ENCODE assay signal across 1 fruit fly cellular context in genomic region chr2L:285596-286023, dm6.
TF ChIP-seq lines count a peak whose summit lies in the region.

No protein-coding gene starts in this region.

TF ChIP-seq in whole organism, embryonic, 481 proteins besides CTCF, POLR2A, EP300 and RAD21 (continued from another document and continues in another):
- TF ChIP-seq Hand (GFP tag; optimal IDR thresholded peaks at IDR 0.05; lab: Kevin White, UChicago) (peak; percentile 27), tx (GFP tag; optimal IDR thresholded peaks at IDR 0.05; lab: Kevin White, UChicago) (peak; percentile 31), CG8478 (optimal IDR thresholded peaks at IDR 0.05; lab: Kevin White, UChicago) (no peak), HLH4C (GFP tag; IDR thresholded peaks at IDR 0.05; lab: Robert Waterston, UW; ENCODE audit: partially characterized antibody) (no peak), sr (GFP tag; IDR thresholded peaks at IDR 0.05; lab: Robert Waterston, UW) (peak; percentile 31; the same call in 1 of the 3 replicates), CG2129 (GFP tag; IDR thresholded peaks at IDR 0.05; lab: Robert Waterston, UW; ENCODE audit: partially characterized antibody) (no peak), CG43689 (GFP tag; IDR thresholded peaks at IDR 0.05; lab: Robert Waterston, UW) (no peak), pnt (GFP tag; optimal IDR thresholded peaks at IDR 0.05; lab: Kevin White, UChicago) (peak; percentile 1), GATAe (GFP tag; conservative IDR thresholded peaks at IDR 0.05; lab: Robert Waterston, UW) (no peak), z (GFP tag; IDR thresholded peaks at IDR 0.05; lab: Robert Waterston, UW) (0 out of 3 replicates have a peak, but pooled peaks have one; percentile 24), CG17568 (GFP tag; optimal IDR thresholded peaks at IDR 0.05; lab: Kevin White, UChicago) (peak; percentile 16), gfzf (GFP tag; optimal IDR thresholded peaks at IDR 0.05; lab: Kevin White, UChicago) (peak; percentile 85), CG9727 (GFP tag; optimal IDR thresholded peaks at IDR 0.05; lab: Kevin White, UChicago) (peak; percentile 53), Spps (tag; optimal IDR thresholded peaks at IDR 0.05; lab: Kevin White, UChicago) (peak; percentile 38), her (GFP tag; optimal IDR thresholded peaks at IDR 0.05; lab: Kevin White, UChicago) (peak; percentile 47), D19A (tag; optimal IDR thresholded peaks at IDR 0.05; lab: Kevin White, UChicago) (peak; percentile 62), nom (GFP tag; optimal IDR thresholded peaks at IDR 0.05; lab: Kevin White, UChicago) (peak; percentile 28), HHEX (GFP tag; optimal IDR thresholded peaks at IDR 0.05; lab: Kevin White, UChicago) (peak; percentile 55), CG9817 (tag; optimal IDR thresholded peaks at IDR 0.05; lab: Kevin White, UChicago) (peak; percentile 48), Nf-YC (tag; optimal IDR thresholded peaks at IDR 0.05; lab: Kevin White, UChicago) (peak; percentile 53), CG8089 (GFP tag; optimal IDR thresholded peaks at IDR 0.05; lab: Kevin White, UChicago) (peak; percentile 27), CG6254 (GFP tag; optimal IDR thresholded peaks at IDR 0.05; lab: Kevin White, UChicago) (peak; percentile 28), wek (GFP tag; optimal IDR thresholded peaks at IDR 0.05; lab: Kevin White, UChicago) (no peak), chinmo (GFP tag; IDR thresholded peaks at IDR 0.05; lab: Robert Waterston, UW; ENCODE audit: partially characterized antibody) (peak; percentile 5; the same call in 1 of the 4 replicates), nerfin-1 (tag; optimal IDR thresholded peaks at IDR 0.05; lab: Kevin White, UChicago) (peak; percentile 22), Lhr (GFP tag; optimal IDR thresholded peaks at IDR 0.05; lab: Kevin White, UChicago) (peak; percentile 50), eyg (GFP tag; optimal IDR thresholded peaks at IDR 0.05; lab: Kevin White, UChicago) (peak; percentile 7), usp (GFP tag; optimal IDR thresholded peaks at IDR 0.05; lab: Kevin White, UChicago) (no peak), CG15514 (GFP tag; optimal IDR thresholded peaks at IDR 0.05; lab: Kevin White, UChicago) (peak; percentile 97), Hr39 (optimal IDR thresholded peaks at IDR 0.05; lab: Kevin White, UChicago) (no peak), Stat92E (GFP tag; optimal IDR thresholded peaks at IDR 0.05; lab: Kevin White, UChicago) (peak in 1 of 3 experiments; percentile 56), bab2 (GFP tag; optimal IDR thresholded peaks at IDR 0.05; lab: Kevin White, UChicago) (peak; percentile 36), ewg (GFP tag; optimal IDR thresholded peaks at IDR 0.05; lab: Kevin White, UChicago) (peak; percentile 19), lmd (GFP tag; IDR thresholded peaks at IDR 0.05; lab: Robert Waterston, UW) (peak; percentile 9; the same call in 1 of the 2 replicates), kay (GFP tag; optimal IDR thresholded peaks at IDR 0.05; lab: Kevin White, UChicago) (no peak), CG10565 (GFP tag; optimal IDR thresholded peaks at IDR 0.05; lab: Kevin White, UChicago) (no peak), CG34422 (GFP tag; IDR thresholded peaks at IDR 0.05; lab: Robert Waterston, UW) (peak; percentile 58; the same call in 1 of the 3 replicates), amos (GFP tag; IDR thresholded peaks at IDR 0.05; lab: Robert Waterston, UW; ENCODE audit: partially characterized antibody) (peak; percentile 37; the same call in 1 of the 2 replicates), Sox102F (GFP tag; optimal IDR thresholded peaks at IDR 0.05; lab: Kevin White, UChicago) (peak; percentile 46), CG12659 (GFP tag; optimal IDR thresholded peaks at IDR 0.05; lab: Kevin White, UChicago) (peak; percentile 80), toy (GFP tag; IDR thresholded peaks at IDR 0.05; lab: Robert Waterston, UW) (no peak), Mes4 (GFP tag; optimal IDR thresholded peaks at IDR 0.05; lab: Kevin White, UChicago) (no peak), Mrtf (GFP tag; IDR thresholded peaks at IDR 0.05; lab: Robert Waterston, UW) (no peak), maf-S (GFP tag; optimal IDR thresholded peaks at IDR 0.05; lab: Kevin White, UChicago) (peak; percentile 33), slp2 (GFP tag; optimal IDR thresholded peaks at IDR 0.05; lab: Kevin White, UChicago) (no peak), CG16813 (GFP tag; IDR thresholded peaks at IDR 0.05; lab: Robert Waterston, UW; ENCODE audit: partially characterized antibody) (no peak), sna (GFP tag; IDR thresholded peaks at IDR 0.05; lab: Robert Waterston, UW; ENCODE audit: partially characterized antibody) (no peak; the same call in 1 of the 2 replicates), Hsf (GFP tag; optimal IDR thresholded peaks at IDR 0.05; lab: Kevin White, UChicago) (peak; percentile 28), Kr (GFP tag; optimal IDR thresholded peaks at IDR 0.05; lab: Kevin White, UChicago) (no peak), CG14014 (GFP tag; IDR thresholded peaks at IDR 0.05; lab: Robert Waterston, UW) (peak; percentile 21; the same call in 1 of the 2 replicates), CG10147 (GFP tag; optimal IDR thresholded peaks at IDR 0.05; lab: Kevin White, UChicago) (peak; percentile 53), jing (GFP tag; optimal IDR thresholded peaks at IDR 0.05; lab: Kevin White, UChicago) (no peak), CG15479 (GFP tag; optimal IDR thresholded peaks at IDR 0.05; lab: Kevin White, UChicago) (no peak), Atf3 (GFP tag; optimal IDR thresholded peaks at IDR 0.05; lab: Kevin White, UChicago) (no peak), CG3838 (GFP tag; optimal IDR thresholded peaks at IDR 0.05; lab: Kevin White, UChicago) (no peak), gce (GFP tag; IDR thresholded peaks at IDR 0.05; lab: Robert Waterston, UW) (no peak), pho (GFP tag; optimal IDR thresholded peaks at IDR 0.05; lab: Kevin White, UChicago) (peak; percentile 22), vnd (GFP tag; IDR thresholded peaks at IDR 0.05; lab: Robert Waterston, UW; ENCODE audit: partially characterized antibody) (no peak), Drgx (GFP tag; IDR thresholded peaks at IDR 0.05; lab: Robert Waterston, UW) (0 out of 2 replicates have a peak, but pooled peaks have one; percentile 25), Dll (GFP tag; IDR thresholded peaks at IDR 0.05; lab: Robert Waterston, UW; ENCODE audit: partially characterized antibody) (no peak), en (GFP tag; optimal IDR thresholded peaks at IDR 0.05; lab: Kevin White, UChicago) (no peak), CG2712 (tag; optimal IDR thresholded peaks at IDR 0.05; lab: Kevin White, UChicago) (peak; percentile 45), stwl (tag; optimal IDR thresholded peaks at IDR 0.05; lab: Kevin White, UChicago) (peak; percentile 77), dimm (GFP tag; IDR thresholded peaks at IDR 0.05; lab: Robert Waterston, UW) (no peak), Chrac-16 (GFP tag; optimal IDR thresholded peaks at IDR 0.05; lab: Kevin White, UChicago) (peak; percentile 19), Rfx (GFP tag; IDR thresholded peaks at IDR 0.05; lab: Robert Waterston, UW) (peak; percentile 75), vvl (GFP tag; IDR thresholded peaks at IDR 0.05; lab: Robert Waterston, UW) (peak; percentile 75), CG34224 (GFP tag; IDR thresholded peaks at IDR 0.05; lab: Robert Waterston, UW; ENCODE audit: partially characterized antibody) (peak; percentile 26; the same call in 1 of the 3 replicates), ara (GFP tag; IDR thresholded peaks at IDR 0.05; lab: Robert Waterston, UW) (no peak), CG11695 (GFP tag; IDR thresholded peaks at IDR 0.05; lab: Robert Waterston, UW) (no peak), Myb (GFP tag; optimal IDR thresholded peaks at IDR 0.05; lab: Kevin White, UChicago) (peak; percentile 50), CG17328 (GFP tag; IDR thresholded peaks at IDR 0.05; lab: Robert Waterston, UW) (0 out of 2 replicates have a peak, but pooled peaks have one; percentile 35), ssp (GFP tag; IDR thresholded peaks at IDR 0.05; lab: Robert Waterston, UW) (peak; percentile 36; the same call in 1 of the 2 replicates), Bteb2 (GFP tag; optimal IDR thresholded peaks at IDR 0.05; lab: Kevin White, UChicago) (peak; percentile 48), CG13296 (GFP tag; optimal IDR thresholded peaks at IDR 0.05; lab: Kevin White, UChicago) (peak; percentile 54), mld (GFP tag; IDR thresholded peaks at IDR 0.05; lab: Robert Waterston, UW; ENCODE audit: partially characterized antibody) (no peak), CG3065 (GFP tag; optimal IDR thresholded peaks at IDR 0.05; lab: Kevin White, UChicago) (peak; percentile 60), chif (GFP tag; optimal IDR thresholded peaks at IDR 0.05; lab: Kevin White, UChicago) (peak; percentile 21 to 25), ftz-f1 (GFP tag; optimal IDR thresholded peaks at IDR 0.05; lab: Kevin White, UChicago) (peak; percentile 64), CG4854 (GFP tag; optimal IDR thresholded peaks at IDR 0.05; lab: Kevin White, UChicago) (no peak), wor (GFP tag; IDR thresholded peaks at IDR 0.05; lab: Robert Waterston, UW) (no peak), fu2 (GFP tag; optimal IDR thresholded peaks at IDR 0.05; lab: Kevin White, UChicago) (peak; percentile 21), Xrp1 (GFP tag; IDR thresholded peaks at IDR 0.05; lab: Robert Waterston, UW) (peak; percentile 56; the same call in 1 of the 2 replicates), Med (GFP tag; lab: Kevin White, UChicago) (peak; percentile 94), chn (GFP tag; optimal IDR thresholded peaks at IDR 0.05; lab: Kevin White, UChicago) (peak; percentile 81), CG15073 (GFP tag; optimal IDR thresholded peaks at IDR 0.05; lab: Kevin White, UChicago) (no peak), HLHmδ (GFP tag; optimal IDR thresholded peaks at IDR 0.05; lab: Kevin White, UChicago) (peak; percentile 92), CG9876 (GFP tag; optimal IDR thresholded peaks at IDR 0.05; lab: Kevin White, UChicago) (no peak), grau (tag; optimal IDR thresholded peaks at IDR 0.05; lab: Kevin White, UChicago) (peak; percentile 68), CG2678 (tag; optimal IDR thresholded peaks at IDR 0.05; lab: Kevin White, UChicago) (peak; percentile 69), CG17829 (tag; optimal IDR thresholded peaks at IDR 0.05; lab: Kevin White, UChicago) (peak; percentile 63), psq (GFP tag; optimal IDR thresholded peaks at IDR 0.05; lab: Kevin White, UChicago) (no peak), lab (GFP tag; optimal IDR thresholded peaks at IDR 0.05; lab: Kevin White, UChicago) (no peak), Atf-2 (GFP tag; optimal IDR thresholded peaks at IDR 0.05; lab: Kevin White, UChicago) (peak; percentile 8), trem (tag; optimal IDR thresholded peaks at IDR 0.05; lab: Kevin White, UChicago) (peak; percentile 65), BtbVII (GFP tag; optimal IDR thresholded peaks at IDR 0.05; lab: Kevin White, UChicago) (peak; percentile 1), C15 (GFP tag; IDR thresholded peaks at IDR 0.05; lab: Robert Waterston, UW) (no peak), shn (GFP tag; optimal IDR thresholded peaks at IDR 0.05; lab: Kevin White, UChicago) (peak; percentile 50), Gug (GFP tag; IDR thresholded peaks at IDR 0.05; lab: Robert Waterston, UW) (no peak), Nf-YB (GFP tag; optimal IDR thresholded peaks at IDR 0.05; lab: Kevin White, UChicago) (peak; percentile 44), zfh1 (GFP tag; IDR thresholded peaks at IDR 0.05; lab: Robert Waterston, UW) (peak; percentile 60; the same call in 2 of the 3 replicates), ase (GFP tag; IDR thresholded peaks at IDR 0.05; lab: Robert Waterston, UW) (no peak), bsh (GFP tag; optimal IDR thresholded peaks at IDR 0.05; lab: Kevin White, UChicago) (peak in 1 of 2 experiments; percentile 60), lbe (GFP tag; optimal IDR thresholded peaks at IDR 0.05; lab: Kevin White, UChicago) (no peak), tap (tag; optimal IDR thresholded peaks at IDR 0.05; lab: Kevin White, UChicago) (peak; percentile 54), CG8290 (GFP tag; optimal IDR thresholded peaks at IDR 0.05; lab: Kevin White, UChicago) (peak; percentile 59), CG8290 (tag; optimal IDR thresholded peaks at IDR 0.05; lab: Kevin White, UChicago) (peak; percentile 8 to 88), Bdp1 (GFP tag; optimal IDR thresholded peaks at IDR 0.05; lab: Kevin White, UChicago) (peak; percentile 38), crc (GFP tag; optimal IDR thresholded peaks at IDR 0.05; lab: Kevin White, UChicago) (no peak), Sin3A (optimal IDR thresholded peaks at IDR 0.05; lab: Kevin White, UChicago) (no peak), Side (GFP tag; optimal IDR thresholded peaks at IDR 0.05; lab: Kevin White, UChicago) (peak; percentile 26), stc (GFP tag; IDR thresholded peaks at IDR 0.05; lab: Robert Waterston, UW) (0 out of 2 replicates have a peak, but pooled peaks have one; percentile 64), CG5245 (GFP tag; optimal IDR thresholded peaks at IDR 0.05; lab: Kevin White, UChicago) (peak; percentile 25), twi (tag; optimal IDR thresholded peaks at IDR 0.05; lab: Kevin White, UChicago) (no peak), lilli (GFP tag; optimal IDR thresholded peaks at IDR 0.05; lab: Kevin White, UChicago) (peak; percentile 70), ranshi (GFP tag; IDR thresholded peaks at IDR 0.05; lab: Robert Waterston, UW) (peak; percentile 39; the same call in 1 of the 2 replicates), CG12219 (GFP tag; optimal IDR thresholded peaks at IDR 0.05; lab: Kevin White, UChicago) (peak; percentile 70), CG6791 (GFP tag; IDR thresholded peaks at IDR 0.05; lab: Robert Waterston, UW; ENCODE audit: partially characterized antibody) (peak; percentile 57; the same call in 1 of the 3 replicates), CG9932 (GFP tag; IDR thresholded peaks at IDR 0.05; lab: Robert Waterston, UW) (peak; percentile 64), jumu (GFP tag; optimal IDR thresholded peaks at IDR 0.05; lab: Kevin White, UChicago) (peak; percentile 13), dati (GFP tag; IDR thresholded peaks at IDR 0.05; lab: Robert Waterston, UW) (no peak), CG11456 (GFP tag; IDR thresholded peaks at IDR 0.05; lab: Robert Waterston, UW) (0 out of 3 replicates have a peak, but pooled peaks have one; percentile 68), br (optimal IDR thresholded peaks at IDR 0.05; lab: Kevin White, UChicago) (no peak), CG10274 (GFP tag; optimal IDR thresholded peaks at IDR 0.05; lab: Kevin White, UChicago) (no peak), BEAF-32 (GFP tag; optimal IDR thresholded peaks at IDR 0.05; lab: Kevin White, UChicago) (peak; percentile 31), Bgb (GFP tag; IDR thresholded peaks at IDR 0.05; lab: Robert Waterston, UW; ENCODE audit: partially characterized antibody) (peak; percentile 53; the same call in 1 of the 2 replicates), bigmax (GFP tag; optimal IDR thresholded peaks at IDR 0.05; lab: Kevin White, UChicago) (no peak), da (GFP tag; optimal IDR thresholded peaks at IDR 0.05; lab: Kevin White, UChicago) (peak; percentile 12)
